Worm (Caenorhabditis elegans) whole organism, late embryonic: ENCODE measurements around the gene C13C4.8.

Experiments used
- dmd-4 ChIP-seq: sonication (generic microtip); optimal IDR thresholded peaks from 2 replicates; lab custom pipeline; 2016; ENCODE audit warnings: borderline replicate concordance, missing genetic modification characterization, missing compliant biosample characterization
- fkh-10 ChIP-seq: fragments of 150-350 bp; optimal IDR thresholded peaks from 2 replicates; lab custom pipeline; 2014; ENCODE audit warnings: missing biosample characterization, missing genetic modification reagents, missing genetic modification characterization
- hlh-30 ChIP-seq: sonication (generic microtip); optimal IDR thresholded peaks from 2 replicates; lab custom pipeline; 2017; ENCODE audit warnings: antibody characterized with exemption, missing genetic modification characterization, missing compliant biosample characterization; ENCODE audit not compliant: insufficient read depth
- nfya-1 ChIP-seq: sonication (generic microtip); optimal IDR thresholded peaks from 2 replicates; lab custom pipeline; 2017; ENCODE audit warnings: missing genetic modification characterization, mild to moderate bottlenecking, missing compliant biosample characterization, antibody characterized with exemption, moderate library complexity
- pqm-1 ChIP-seq: sonication (generic microtip); optimal IDR thresholded peaks from 2 replicates; lab custom pipeline; 2016; ENCODE audit warnings: missing genetic modification characterization, missing compliant biosample characterization
- tbx-2 ChIP-seq: sonication (generic microtip); optimal IDR thresholded peaks from 2 replicates; lab custom pipeline; 2016; ENCODE audit warnings: missing genetic modification characterization, missing compliant biosample characterization

- TF ChIP-seq tbx-2 (tag; lab: Kevin White, UChicago) (no peak), nfya-1 (tag; lab: Kevin White, UChicago) (no peak), hlh-30 (tag; lab: Kevin White, UChicago) (no peak), dmd-4 (tag; lab: Kevin White, UChicago) (no peak), pqm-1 (tag; lab: Kevin White, UChicago) (no peak), fkh-10 (GFP tag; lab: Kevin White, UChicago) (no peak)
Measured at ce11 chrV:12080274-12080673, 37.5 kb upstream of the C13C4.8 start, which contains the start of gene R07B7.9.
